Comparison of ENCODE assay signal across 1 fruit fly cellular context in genomic region chrX:9082600-9082999, dm6.
TF ChIP-seq lines count a peak whose summit lies in the region.

TSS of gene APC4 (plus strand) at chrX:9082931.

TF ChIP-seq in whole organism, embryonic, 481 proteins besides CTCF, POLR2A, EP300 and RAD21 (continued from another document and continues in another):
- TF ChIP-seq Dp (GFP tag; optimal IDR thresholded peaks at IDR 0.05; lab: Kevin White, UChicago) (peak; percentile 1), pb (GFP tag; optimal IDR thresholded peaks at IDR 0.05; lab: Kevin White, UChicago) (no peak), CG18764 (GFP tag; optimal IDR thresholded peaks at IDR 0.05; lab: Kevin White, UChicago) (no peak), grn (GFP tag; optimal IDR thresholded peaks at IDR 0.05; lab: Kevin White, UChicago) (no peak), CG6254 (GFP tag; optimal IDR thresholded peaks at IDR 0.05; lab: Kevin White, UChicago) (no peak), CG32772 (GFP tag; IDR thresholded peaks at IDR 0.05; lab: Robert Waterston, UW) (no peak), CG8924 (tag; optimal IDR thresholded peaks at IDR 0.05; lab: Kevin White, UChicago) (peak; percentile 28), CG13624 (GFP tag; optimal IDR thresholded peaks at IDR 0.05; lab: Kevin White, UChicago) (peak; percentile 27), CG11723 (GFP tag; optimal IDR thresholded peaks at IDR 0.05; lab: Kevin White, UChicago) (no peak), Asciz (GFP tag; optimal IDR thresholded peaks at IDR 0.05; lab: Kevin White, UChicago) (no peak), MBD-R2 (GFP tag; IDR thresholded peaks at IDR 0.05; lab: Robert Waterston, UW) (no peak), gt (GFP tag; IDR thresholded peaks at IDR 0.05; lab: Robert Waterston, UW) (no peak), ci (GFP tag; IDR thresholded peaks at IDR 0.05; lab: Robert Waterston, UW) (no peak), hth (optimal IDR thresholded peaks at IDR 0.05; lab: Kevin White, UChicago) (no peak), Dip3 (GFP tag; optimal IDR thresholded peaks at IDR 0.05; lab: Kevin White, UChicago) (no peak), CG10366 (GFP tag; IDR thresholded peaks at IDR 0.05; lab: Robert Waterston, UW) (no peak), lab (GFP tag; optimal IDR thresholded peaks at IDR 0.05; lab: Kevin White, UChicago) (no peak), zen (tag; optimal IDR thresholded peaks at IDR 0.05; lab: Kevin White, UChicago) (peak; percentile 13), ERR (GFP tag; optimal IDR thresholded peaks at IDR 0.05; lab: Kevin White, UChicago) (no peak), CG6791 (GFP tag; IDR thresholded peaks at IDR 0.05; lab: Robert Waterston, UW; ENCODE audit: partially characterized antibody) (no peak), insv (GFP tag; optimal IDR thresholded peaks at IDR 0.05; lab: Kevin White, UChicago) (no peak), knrl (GFP tag; IDR thresholded peaks at IDR 0.05; lab: Robert Waterston, UW; ENCODE audit: partially characterized antibody) (no peak), HLH4C (GFP tag; IDR thresholded peaks at IDR 0.05; lab: Robert Waterston, UW; ENCODE audit: partially characterized antibody) (no peak), wdn (GFP tag; IDR thresholded peaks at IDR 0.05; lab: Robert Waterston, UW) (no peak), YL-1 (GFP tag; optimal IDR thresholded peaks at IDR 0.05; lab: Kevin White, UChicago) (no peak), E2f2 (GFP tag; IDR thresholded peaks at IDR 0.05; lab: Robert Waterston, UW) (0 out of 2 replicates have a peak, but pooled peaks have one; percentile 23), Atf3 (GFP tag; optimal IDR thresholded peaks at IDR 0.05; lab: Kevin White, UChicago) (no peak), Taf1 (GFP tag; IDR thresholded peaks at IDR 0.05; lab: Robert Waterston, UW) (no peak), dmrt11E (tag; optimal IDR thresholded peaks at IDR 0.05; lab: Kevin White, UChicago) (peak; percentile 25), sima (GFP tag; optimal IDR thresholded peaks at IDR 0.05; lab: Kevin White, UChicago) (no peak), bigmax (GFP tag; optimal IDR thresholded peaks at IDR 0.05; lab: Kevin White, UChicago) (no peak), sug (tag; optimal IDR thresholded peaks at IDR 0.05; lab: Kevin White, UChicago) (peak; percentile 50), CG9437 (GFP tag; optimal IDR thresholded peaks at IDR 0.05; lab: Kevin White, UChicago) (peak; percentile 25), D19A (tag; optimal IDR thresholded peaks at IDR 0.05; lab: Kevin White, UChicago) (no peak), btn (GFP tag; optimal IDR thresholded peaks at IDR 0.05; lab: Kevin White, UChicago) (no peak), CG2129 (GFP tag; IDR thresholded peaks at IDR 0.05; lab: Robert Waterston, UW; ENCODE audit: partially characterized antibody) (no peak), Neu2 (GFP tag; optimal IDR thresholded peaks at IDR 0.05; lab: Kevin White, UChicago; ENCODE audit: borderline replicate concordance) (no peak), disco-r (GFP tag; optimal IDR thresholded peaks at IDR 0.05; lab: Kevin White, UChicago) (no peak), sd (tag; optimal IDR thresholded peaks at IDR 0.05; lab: Kevin White, UChicago) (no peak), CG10267 (tag; optimal IDR thresholded peaks at IDR 0.05; lab: Kevin White, UChicago) (peak; percentile 33), Dbx (GFP tag; IDR thresholded peaks at IDR 0.05; lab: Robert Waterston, UW) (no peak), CG9727 (GFP tag; optimal IDR thresholded peaks at IDR 0.05; lab: Kevin White, UChicago) (peak; percentile 6), slbo (GFP tag; IDR thresholded peaks at IDR 0.05; lab: Robert Waterston, UW) (peak; percentile 16; the same call in 1 of the 2 replicates), CG11696 (GFP tag; IDR thresholded peaks at IDR 0.05; lab: Robert Waterston, UW) (no peak), CG3407 (GFP tag; optimal IDR thresholded peaks at IDR 0.05; lab: Kevin White, UChicago) (no peak), da (GFP tag; optimal IDR thresholded peaks at IDR 0.05; lab: Kevin White, UChicago) (no peak), ranshi (GFP tag; IDR thresholded peaks at IDR 0.05; lab: Robert Waterston, UW) (no peak), CG8359 (GFP tag; optimal IDR thresholded peaks at IDR 0.05; lab: Kevin White, UChicago; ENCODE audit: borderline replicate concordance) (no peak), CG1647 (GFP tag; optimal IDR thresholded peaks at IDR 0.05; lab: Kevin White, UChicago) (no peak), aop (GFP tag; IDR thresholded peaks at IDR 0.05; lab: Robert Waterston, UW) (no peak), stwl (tag; optimal IDR thresholded peaks at IDR 0.05; lab: Kevin White, UChicago) (no peak), CG15696 (tag; optimal IDR thresholded peaks at IDR 0.05; lab: Kevin White, UChicago) (peak; percentile 29), CG12104 (GFP tag; optimal IDR thresholded peaks at IDR 0.05; lab: Kevin White, UChicago) (no peak), ash1 (GFP tag; optimal IDR thresholded peaks at IDR 0.05; lab: Kevin White, UChicago) (no peak), fd96Cb (tag; optimal IDR thresholded peaks at IDR 0.05; lab: Kevin White, UChicago) (no peak), CG6765 (GFP tag; optimal IDR thresholded peaks at IDR 0.05; lab: Kevin White, UChicago) (no peak), Ssrp (tag; optimal IDR thresholded peaks at IDR 0.05; lab: Kevin White, UChicago) (peak; percentile 37), odd (GFP tag; optimal IDR thresholded peaks at IDR 0.05; lab: Kevin White, UChicago) (peak; percentile 14), CG12299 (tag; optimal IDR thresholded peaks at IDR 0.05; lab: Kevin White, UChicago) (no peak), Poxn (GFP tag; IDR thresholded peaks at IDR 0.05; lab: Robert Waterston, UW) (no peak), CG4360 (GFP tag; IDR thresholded peaks at IDR 0.05; lab: Robert Waterston, UW) (no peak), CG18262 (tag; optimal IDR thresholded peaks at IDR 0.05; lab: Kevin White, UChicago) (peak; percentile 45), wor (GFP tag; IDR thresholded peaks at IDR 0.05; lab: Robert Waterston, UW) (no peak), Xrp1 (GFP tag; IDR thresholded peaks at IDR 0.05; lab: Robert Waterston, UW) (0 out of 2 replicates have a peak, but pooled peaks have one; percentile 26), zf30C (GFP tag; optimal IDR thresholded peaks at IDR 0.05; lab: Kevin White, UChicago) (no peak), hkb (optimal IDR thresholded peaks at IDR 0.05; lab: Kevin White, UChicago) (no peak), hkb (GFP tag; IDR thresholded peaks at IDR 0.05; lab: Robert Waterston, UW) (no peak), CG17359 (tag; optimal IDR thresholded peaks at IDR 0.05; lab: Kevin White, UChicago) (peak; percentile 25), tna (GFP tag; IDR thresholded peaks at IDR 0.05; lab: Robert Waterston, UW; ENCODE audit: partially characterized antibody) (no peak), trem (tag; optimal IDR thresholded peaks at IDR 0.05; lab: Kevin White, UChicago) (no peak), Dref (GFP tag; IDR thresholded peaks at IDR 0.05; lab: Robert Waterston, UW) (peak; percentile 49), ro (GFP tag; IDR thresholded peaks at IDR 0.05; lab: Robert Waterston, UW) (no peak), CG17912 (GFP tag; optimal IDR thresholded peaks at IDR 0.05; lab: Kevin White, UChicago) (no peak), CkIIα-i1 (GFP tag; IDR thresholded peaks at IDR 0.05; lab: Robert Waterston, UW) (no peak), Fer2 (tag; optimal IDR thresholded peaks at IDR 0.05; lab: Kevin White, UChicago) (no peak), Trl (optimal IDR thresholded peaks at IDR 0.05; lab: Kevin White, UChicago) (no peak), Trl (GFP tag; optimal IDR thresholded peaks at IDR 0.05; lab: Kevin White, UChicago) (no peak), E2f1 (GFP tag; IDR thresholded peaks at IDR 0.05; lab: Robert Waterston, UW) (no peak), CG7987 (GFP tag; optimal IDR thresholded peaks at IDR 0.05; lab: Kevin White, UChicago) (no peak), Mes4 (GFP tag; optimal IDR thresholded peaks at IDR 0.05; lab: Kevin White, UChicago) (no peak), tx (GFP tag; optimal IDR thresholded peaks at IDR 0.05; lab: Kevin White, UChicago) (no peak), gsb (GFP tag; IDR thresholded peaks at IDR 0.05; lab: Robert Waterston, UW) (no peak), mirr (GFP tag; optimal IDR thresholded peaks at IDR 0.05; lab: Kevin White, UChicago) (no peak), PHDP (tag; optimal IDR thresholded peaks at IDR 0.05; lab: Kevin White, UChicago) (peak; percentile 2), Tbp (GFP tag; optimal IDR thresholded peaks at IDR 0.05; lab: Kevin White, UChicago) (no peak), ac (GFP tag; optimal IDR thresholded peaks at IDR 0.05; lab: Kevin White, UChicago) (no peak), pita (GFP tag; optimal IDR thresholded peaks at IDR 0.05; lab: Kevin White, UChicago) (no peak), ken (GFP tag; IDR thresholded peaks at IDR 0.05; lab: Robert Waterston, UW) (no peak), CG10431 (GFP tag; optimal IDR thresholded peaks at IDR 0.05; lab: Kevin White, UChicago) (no peak), cwo (GFP tag; optimal IDR thresholded peaks at IDR 0.05; lab: Kevin White, UChicago) (no peak), CG6813 (GFP tag; optimal IDR thresholded peaks at IDR 0.05; lab: Kevin White, UChicago) (no peak), abd-A (tag; optimal IDR thresholded peaks at IDR 0.05; lab: Kevin White, UChicago) (no peak), Vsx1 (GFP tag; optimal IDR thresholded peaks at IDR 0.05; lab: Kevin White, UChicago) (no peak), nom (GFP tag; optimal IDR thresholded peaks at IDR 0.05; lab: Kevin White, UChicago) (no peak), C15 (GFP tag; IDR thresholded peaks at IDR 0.05; lab: Robert Waterston, UW) (no peak), CG1529 (GFP tag; optimal IDR thresholded peaks at IDR 0.05; lab: Kevin White, UChicago) (no peak), CG11398 (GFP tag; optimal IDR thresholded peaks at IDR 0.05; lab: Kevin White, UChicago) (no peak), nerfin-2 (GFP tag; IDR thresholded peaks at IDR 0.05; lab: Robert Waterston, UW; ENCODE audit: partially characterized antibody) (no peak), Myb (GFP tag; optimal IDR thresholded peaks at IDR 0.05; lab: Kevin White, UChicago) (peak; percentile 31), ewg (GFP tag; optimal IDR thresholded peaks at IDR 0.05; lab: Kevin White, UChicago) (no peak), Nf-YB (GFP tag; optimal IDR thresholded peaks at IDR 0.05; lab: Kevin White, UChicago) (no peak), CG11085 (GFP tag; IDR thresholded peaks at IDR 0.05; lab: Robert Waterston, UW) (no peak), ftz-f1 (GFP tag; optimal IDR thresholded peaks at IDR 0.05; lab: Kevin White, UChicago) (no peak), Oli (tag; optimal IDR thresholded peaks at IDR 0.05; lab: Kevin White, UChicago) (peak; percentile 29), exex (tag; optimal IDR thresholded peaks at IDR 0.05; lab: Kevin White, UChicago) (no peak), Ets65A (GFP tag; lab: Kevin White, UChicago) (no peak), CG31441 (GFP tag; IDR thresholded peaks at IDR 0.05; lab: Robert Waterston, UW) (no peak), CG15601 (tag; optimal IDR thresholded peaks at IDR 0.05; lab: Kevin White, UChicago) (no peak), CG13123 (GFP tag; optimal IDR thresholded peaks at IDR 0.05; lab: Kevin White, UChicago) (no peak), Blimp-1 (GFP tag; optimal IDR thresholded peaks at IDR 0.05; lab: Kevin White, UChicago) (no peak), HLH54F (GFP tag; optimal IDR thresholded peaks at IDR 0.05; lab: Kevin White, UChicago) (no peak), CG3065 (GFP tag; optimal IDR thresholded peaks at IDR 0.05; lab: Kevin White, UChicago) (no peak), bcd (GFP tag; optimal IDR thresholded peaks at IDR 0.05; lab: Kevin White, UChicago) (no peak), Dll (GFP tag; IDR thresholded peaks at IDR 0.05; lab: Robert Waterston, UW; ENCODE audit: partially characterized antibody) (no peak), CG11504 (tag; optimal IDR thresholded peaks at IDR 0.05; lab: Kevin White, UChicago) (no peak), B-H2 (GFP tag; optimal IDR thresholded peaks at IDR 0.05; lab: Kevin White, UChicago) (no peak), ase (GFP tag; IDR thresholded peaks at IDR 0.05; lab: Robert Waterston, UW) (no peak), CG13424 (tag; optimal IDR thresholded peaks at IDR 0.05; lab: Kevin White, UChicago) (peak; percentile 53), zen2 (GFP tag; IDR thresholded peaks at IDR 0.05; lab: Robert Waterston, UW; ENCODE audit: partially characterized antibody) (no peak), Fer3 (tag; optimal IDR thresholded peaks at IDR 0.05; lab: Kevin White, UChicago) (peak; percentile 0), slp2 (GFP tag; optimal IDR thresholded peaks at IDR 0.05; lab: Kevin White, UChicago) (no peak), CG8944 (GFP tag; optimal IDR thresholded peaks at IDR 0.05; lab: Kevin White, UChicago) (no peak), bowl (GFP tag; IDR thresholded peaks at IDR 0.05; lab: Robert Waterston, UW) (no peak), schlank (tag; optimal IDR thresholded peaks at IDR 0.05; lab: Kevin White, UChicago) (no peak), CG18011 (GFP tag; optimal IDR thresholded peaks at IDR 0.05; lab: Kevin White, UChicago) (no peak), MESR4 (GFP tag; optimal IDR thresholded peaks at IDR 0.05; lab: Kevin White, UChicago) (no peak), Atf6 (GFP tag; IDR thresholded peaks at IDR 0.05; lab: Robert Waterston, UW) (no peak), BtbVII (GFP tag; optimal IDR thresholded peaks at IDR 0.05; lab: Kevin White, UChicago) (no peak), CG15514 (GFP tag; optimal IDR thresholded peaks at IDR 0.05; lab: Kevin White, UChicago) (peak; percentile 25), dmrt99B (tag; optimal IDR thresholded peaks at IDR 0.05; lab: Kevin White, UChicago) (no peak), chinmo (GFP tag; IDR thresholded peaks at IDR 0.05; lab: Robert Waterston, UW; ENCODE audit: partially characterized antibody) (no peak), CG10565 (GFP tag; optimal IDR thresholded peaks at IDR 0.05; lab: Kevin White, UChicago) (no peak), Lhr (GFP tag; optimal IDR thresholded peaks at IDR 0.05; lab: Kevin White, UChicago) (no peak), CG7963 (GFP tag; IDR thresholded peaks at IDR 0.05; lab: Robert Waterston, UW; ENCODE audit: partially characterized antibody) (no peak), ham (GFP tag; IDR thresholded peaks at IDR 0.05; lab: Robert Waterston, UW) (no peak), CG10462 (GFP tag; optimal IDR thresholded peaks at IDR 0.05; lab: Kevin White, UChicago) (no peak), CG1603 (tag; optimal IDR thresholded peaks at IDR 0.05; lab: Kevin White, UChicago) (no peak), CG12942 (GFP tag; optimal IDR thresholded peaks at IDR 0.05; lab: Kevin White, UChicago) (no peak), CG4707 (GFP tag; optimal IDR thresholded peaks at IDR 0.05; lab: Kevin White, UChicago) (no peak)
